Fruit fly (Drosophila melanogaster): ENCODE measurements around the gene CG34043.

CG34043 gene

DNA sequence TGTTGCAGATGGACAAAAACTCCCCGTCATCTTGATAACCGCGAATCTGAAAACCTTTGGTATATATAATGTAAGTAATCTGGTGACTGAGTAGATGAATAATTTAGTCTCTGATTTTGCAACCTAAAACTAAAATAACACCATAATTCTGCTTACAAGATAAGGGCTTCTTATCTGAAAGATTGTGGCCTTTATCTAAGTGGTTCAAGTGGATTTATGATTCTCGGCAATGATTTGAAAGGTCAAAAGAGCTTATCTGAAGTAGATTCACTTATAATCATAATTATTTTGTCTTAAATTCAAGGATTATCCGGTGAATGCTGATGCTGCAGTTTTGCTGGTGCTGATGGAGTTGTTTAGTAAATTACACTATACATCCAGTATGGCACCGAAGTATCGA, 35.2 kb upstream of the CG34043 start (continued):
- TF ChIP-seq CG3995 (GFP tag; optimal IDR thresholded peaks at IDR 0.05), result no peak
- TF ChIP-seq nmo (GFP tag; optimal IDR thresholded peaks at IDR 0.05), result no peak
- no peak for TF ChIP-seq Atf-2 (GFP tag; optimal IDR thresholded peaks at IDR 0.05)
- peak in 1 of 2 experiments; percentile 7 for TF ChIP-seq Eip74EF (GFP tag; optimal IDR thresholded peaks at IDR 0.05)
- no peak for TF ChIP-seq pan (optimal IDR thresholded peaks at IDR 0.05)
- no peak for TF ChIP-seq pan (GFP tag; optimal IDR thresholded peaks at IDR 0.05 in 1 of 2, IDR thresholded peaks at IDR 0.05 in 1 of 2)
- TF ChIP-seq eve (GFP tag; optimal IDR thresholded peaks at IDR 0.05), result peak in 1 of 2 experiments; percentile 46
- peak; percentile 16 for TF ChIP-seq sug (tag; optimal IDR thresholded peaks at IDR 0.05)
- TF ChIP-seq CG11696 (GFP tag; IDR thresholded peaks at IDR 0.05), result no peak
- no peak for TF ChIP-seq H2.0 (GFP tag; IDR thresholded peaks at IDR 0.05)
- no peak for TF ChIP-seq cas (GFP tag; IDR thresholded peaks at IDR 0.05)
- no peak for TF ChIP-seq aop (GFP tag; IDR thresholded peaks at IDR 0.05)
- TF ChIP-seq row (GFP tag; IDR thresholded peaks at IDR 0.05), result no peak
- no peak for TF ChIP-seq zen (tag; optimal IDR thresholded peaks at IDR 0.05)
- no peak for TF ChIP-seq Oaz (GFP tag; IDR thresholded peaks at IDR 0.05)
- TF ChIP-seq CG12155 (GFP tag; optimal IDR thresholded peaks at IDR 0.05), result no peak

DNA sequence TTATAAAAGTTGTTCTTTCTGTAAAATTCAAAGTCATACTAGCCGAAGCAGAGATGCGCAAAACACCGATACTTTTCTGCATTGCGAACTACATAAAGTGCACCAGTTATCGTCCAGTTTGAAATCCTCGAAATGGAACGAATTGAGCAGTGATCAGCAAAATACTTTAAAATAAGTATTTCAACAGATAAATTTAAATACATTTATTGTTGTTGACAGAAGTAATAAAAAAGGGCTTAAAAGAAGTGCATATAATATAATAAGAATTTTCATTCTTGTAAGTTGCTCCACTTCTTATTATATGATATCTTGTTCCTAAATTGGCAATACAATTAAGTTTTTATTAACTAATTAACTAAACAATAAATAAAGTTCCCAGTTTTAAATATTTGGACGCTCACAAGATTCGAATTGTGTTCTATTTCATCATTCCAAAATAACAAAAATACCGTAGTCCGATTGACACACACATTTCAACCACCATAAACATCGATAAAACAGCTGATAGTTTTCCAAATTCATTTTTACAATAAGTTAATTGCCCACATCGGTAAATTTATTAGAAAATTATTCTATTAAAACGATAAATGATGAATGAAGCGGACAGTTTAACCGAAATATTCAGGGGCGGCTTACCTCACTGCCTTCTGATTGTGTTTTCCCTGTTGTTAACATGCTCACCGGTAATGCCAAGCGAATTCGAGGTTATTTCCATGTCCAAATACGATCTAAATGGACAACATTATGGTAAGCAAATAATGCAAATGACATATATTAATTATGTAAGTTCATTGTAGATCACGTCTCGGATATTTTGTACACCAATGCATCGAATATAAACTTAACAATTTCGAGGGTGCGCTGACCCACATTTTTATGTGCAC, 33.9 kb upstream of the CG34043 start, which contains the start of the genes Usp14 and CG4972:
TSS of gene Usp14 (minus strand) at position 70 of the 884 bp plus-strand sequence.
TSS of gene CG4972 (plus strand) at position 466 of the 884 bp plus-strand sequence.
- TF ChIP-seq B-H1 (GFP tag; IDR thresholded peaks at IDR 0.05), result no peak
- no peak for TF ChIP-seq CG11696 (GFP tag; IDR thresholded peaks at IDR 0.05)
- TF ChIP-seq CG30403 (GFP tag; optimal IDR thresholded peaks at IDR 0.05), result peak; percentile 45
- TF ChIP-seq chinmo (GFP tag; IDR thresholded peaks at IDR 0.05; ENCODE audit: partially characterized antibody), result no peak
- TF ChIP-seq dan (GFP tag; IDR thresholded peaks at IDR 0.05), result no peak
- no peak for TF ChIP-seq Nf-YA (GFP tag; IDR thresholded peaks at IDR 0.05)
- no peak for TF ChIP-seq CrebB (tag; optimal IDR thresholded peaks at IDR 0.05)
- no peak for TF ChIP-seq CG3065 (GFP tag; optimal IDR thresholded peaks at IDR 0.05)
- TF ChIP-seq unpg (GFP tag; optimal IDR thresholded peaks at IDR 0.05), result no peak
- no peak for TF ChIP-seq lab (GFP tag; optimal IDR thresholded peaks at IDR 0.05)
- no peak for TF ChIP-seq ftz-f1 (GFP tag; optimal IDR thresholded peaks at IDR 0.05)
- TF ChIP-seq tio (GFP tag; optimal IDR thresholded peaks at IDR 0.05), result peak; percentile 11
- peak; percentile 33 for TF ChIP-seq CG2712 (tag; optimal IDR thresholded peaks at IDR 0.05)
- TF ChIP-seq Ets65A (GFP tag), result peak; percentile 25
- no peak for TF ChIP-seq CG16815 (GFP tag; optimal IDR thresholded peaks at IDR 0.05)
- TF ChIP-seq CG7963 (GFP tag; IDR thresholded peaks at IDR 0.05; ENCODE audit: partially characterized antibody), result 0 out of 3 replicates have a peak, but pooled peaks have one; percentile 6
- TF ChIP-seq CG6854 (GFP tag; optimal IDR thresholded peaks at IDR 0.05), result no peak
- TF ChIP-seq Xbp1 (GFP tag; optimal IDR thresholded peaks at IDR 0.05), result peak; percentile 6
- TF ChIP-seq CG14710 (tag; optimal IDR thresholded peaks at IDR 0.05), result peak; percentile 64
- TF ChIP-seq CG1832 (GFP tag; optimal IDR thresholded peaks at IDR 0.05), result no peak
- TF ChIP-seq hkb (optimal IDR thresholded peaks at IDR 0.05), result no peak
- no peak for TF ChIP-seq hkb (GFP tag; IDR thresholded peaks at IDR 0.05)
- no peak for TF ChIP-seq CG18011 (GFP tag; optimal IDR thresholded peaks at IDR 0.05)
- TF ChIP-seq BtbVII (GFP tag; optimal IDR thresholded peaks at IDR 0.05), result no peak
- peak; percentile 48 for TF ChIP-seq CG18262 (tag; optimal IDR thresholded peaks at IDR 0.05)
- no peak for TF ChIP-seq CG13296 (GFP tag; optimal IDR thresholded peaks at IDR 0.05)
- TF ChIP-seq nom (GFP tag; optimal IDR thresholded peaks at IDR 0.05), result no peak
- peak; percentile 19 for TF ChIP-seq CG4617 (GFP tag; optimal IDR thresholded peaks at IDR 0.05; ENCODE audit: borderline replicate concordance)
- TF ChIP-seq bigmax (GFP tag; optimal IDR thresholded peaks at IDR 0.05), result peak; percentile 90
- TF ChIP-seq Lhr (GFP tag; optimal IDR thresholded peaks at IDR 0.05), result peak; percentile 9
- TF ChIP-seq vvl (GFP tag; IDR thresholded peaks at IDR 0.05), result no peak
- TF ChIP-seq bbx (GFP tag; IDR thresholded peaks at IDR 0.05; ENCODE audit: partially characterized antibody), result peak; percentile 42
- TF ChIP-seq corto (GFP tag; optimal IDR thresholded peaks at IDR 0.05), result no peak
- no peak for TF ChIP-seq CG31365 (tag; optimal IDR thresholded peaks at IDR 0.05)
